Worm (Caenorhabditis elegans) whole organism, L3 larva: ENCODE measurements around the gene nspb-1.

Experiments
- R02D3.7 ChIP-seq: fragments of 150-350 bp; optimal IDR thresholded peaks from 2 replicates; lab custom pipeline; 2014; ENCODE audit warnings: missing biosample characterization, missing genetic modification characterization
- ZK546.5 ChIP-seq: sonication (generic microtip); optimal IDR thresholded peaks from 2 replicates; lab custom pipeline; 2017; ENCODE audit warnings: missing biosample characterization, missing genetic modification characterization
- aly-2 ChIP-seq: fragments of 150-350 bp; optimal IDR thresholded peaks from 2 replicates; lab custom pipeline; 2014; ENCODE audit warnings: missing biosample characterization, missing genetic modification characterization
- ceh-16 ChIP-seq: sonication (generic microtip); optimal IDR thresholded peaks from 2 replicates; lab custom pipeline; 2017; ENCODE audit warnings: missing biosample characterization, missing genetic modification characterization
- ceh-28 ChIP-seq: fragments of 150-350 bp; optimal IDR thresholded peaks from 2 replicates; lab custom pipeline; 2014; ENCODE audit warnings: missing biosample characterization, missing genetic modification reagents, missing genetic modification characterization
- ceh-9 ChIP-seq: sonication (generic microtip); optimal IDR thresholded peaks from 2 replicates; lab custom pipeline; 2018; ENCODE audit warnings: missing biosample characterization, missing genetic modification characterization
- daf-12 ChIP-seq: fragments of 150-350 bp; optimal IDR thresholded peaks from 2 replicates; lab custom pipeline; 2014; ENCODE audit warnings: missing biosample characterization, missing genetic modification reagents, missing genetic modification characterization
- egl-5 ChIP-seq: fragments of 150-350 bp; optimal IDR thresholded peaks from 2 replicates; lab custom pipeline; 2017; ENCODE audit warnings: missing biosample characterization, missing genetic modification reagents, missing genetic modification characterization, inconsistent platforms
- elt-2 ChIP-seq: sonication (generic microtip); optimal IDR thresholded peaks from 2 replicates; lab custom pipeline; 2016; ENCODE audit warnings: missing genetic modification reagents, mild to moderate bottlenecking, missing genetic modification characterization, missing compliant biosample characterization
- fkh-2 ChIP-seq: fragments of 150-350 bp; optimal IDR thresholded peaks from 2 replicates; lab custom pipeline; 2014; ENCODE audit warnings: missing biosample characterization, missing genetic modification reagents, missing genetic modification characterization
- fos-1 ChIP-seq: fragments of 150-350 bp; optimal IDR thresholded peaks from 2 replicates; lab custom pipeline; 2014; ENCODE audit warnings: missing biosample characterization, missing genetic modification characterization
- hmg-11 ChIP-seq: sonication (generic microtip); optimal IDR thresholded peaks from 2 replicates; lab custom pipeline; 2016; ENCODE audit warnings: missing genetic modification characterization, missing compliant biosample characterization
- jun-1 ChIP-seq: fragments of 150-350 bp; optimal IDR thresholded peaks from 2 replicates; lab custom pipeline; 2014; ENCODE audit warnings: missing biosample characterization, missing genetic modification reagents, missing genetic modification characterization
- lin-15B ChIP-seq: fragments of 150-350 bp; optimal IDR thresholded peaks from 2 replicates; lab custom pipeline; 2014; ENCODE audit warnings: missing biosample characterization, missing genetic modification characterization
- lin-39 ChIP-seq: fragments of 150-350 bp; optimal IDR thresholded peaks from 2 replicates; lab custom pipeline; 2018; ENCODE audit warnings: missing biosample characterization, missing genetic modification reagents, missing genetic modification characterization
- lsy-12 ChIP-seq: sonication (generic microtip); optimal IDR thresholded peaks from 2 replicates; lab custom pipeline; 2016; ENCODE audit warnings: mild to moderate bottlenecking, missing genetic modification characterization, missing compliant biosample characterization
- mdl-1 ChIP-seq: fragments of 150-350 bp; optimal IDR thresholded peaks from 2 replicates; lab custom pipeline; 2014; ENCODE audit warnings: missing biosample characterization, missing genetic modification characterization
- nfya-1 ChIP-seq: sonication (generic microtip); optimal IDR thresholded peaks from 2 replicates; lab custom pipeline; 2017; ENCODE audit warnings: missing genetic modification characterization, mild to moderate bottlenecking, missing compliant biosample characterization, antibody characterized with exemption, moderate library complexity; ENCODE audit not compliant: insufficient read depth
- nhr-11 ChIP-seq: fragments of 150-350 bp; optimal IDR thresholded peaks from 2 replicates; lab custom pipeline; 2014; ENCODE audit warnings: missing biosample characterization, missing genetic modification characterization
- nhr-23 ChIP-seq: fragments of 150-350 bp; optimal IDR thresholded peaks from 2 replicates; lab custom pipeline; 2014; ENCODE audit warnings: missing biosample characterization, missing genetic modification reagents, missing genetic modification characterization
- nhr-25 ChIP-seq: sonication (generic microtip); optimal IDR thresholded peaks from 2 replicates; lab custom pipeline; 2017; ENCODE audit warnings: missing biosample characterization, missing genetic modification characterization
- nhr-43 ChIP-seq: sonication (generic microtip); optimal IDR thresholded peaks from 2 replicates; lab custom pipeline; 2016; ENCODE audit warnings: mild to moderate bottlenecking, missing genetic modification characterization, missing compliant biosample characterization; ENCODE audit not compliant: poor library complexity, severe bottlenecking
- nhr-76 ChIP-seq: fragments of 150-350 bp; sonication (generic microtip); optimal IDR thresholded peaks from 5 replicates; lab custom pipeline; 2014; ENCODE audit warnings: missing biosample characterization, missing genetic modification characterization
- nhr-77 ChIP-seq: fragments of 150-350 bp; optimal IDR thresholded peaks from 2 replicates; lab custom pipeline; 2014; ENCODE audit warnings: missing biosample characterization, missing genetic modification characterization
- pha-4 ChIP-seq: fragments of 150-350 bp; optimal IDR thresholded peaks from 2 replicates; lab custom pipeline; 2014; ENCODE audit warnings: missing biosample characterization, missing genetic modification reagents, missing genetic modification characterization
- pqm-1 ChIP-seq: fragments of 150-350 bp; optimal IDR thresholded peaks from 2 replicates; lab custom pipeline; 2017; ENCODE audit warnings: missing biosample characterization, missing genetic modification characterization, inconsistent platforms
- sea-2 ChIP-seq: fragments of 150-350 bp; sonication (generic microtip); optimal IDR thresholded peaks from 4 replicates; lab custom pipeline; 2014; ENCODE audit warnings: missing biosample characterization, missing genetic modification reagents, missing genetic modification characterization
- skn-1 ChIP-seq: fragments of 150-350 bp; optimal IDR thresholded peaks from 2 replicates; lab custom pipeline; 2014; ENCODE audit warnings: missing biosample characterization, missing genetic modification characterization
- snpc-4 ChIP-seq: fragments of 150-350 bp; optimal IDR thresholded peaks from 2 replicates; lab custom pipeline; 2014; ENCODE audit warnings: missing biosample characterization, missing genetic modification characterization
- zag-1 ChIP-seq: fragments of 150-350 bp; optimal IDR thresholded peaks from 2 replicates; lab custom pipeline; 2014; ENCODE audit warnings: missing biosample characterization, missing genetic modification characterization
- ztf-11 ChIP-seq: fragments of 150-350 bp; optimal IDR thresholded peaks from 2 replicates; lab custom pipeline; 2014; ENCODE audit warnings: missing biosample characterization, missing genetic modification characterization

Gene nspb-1

DNA sequence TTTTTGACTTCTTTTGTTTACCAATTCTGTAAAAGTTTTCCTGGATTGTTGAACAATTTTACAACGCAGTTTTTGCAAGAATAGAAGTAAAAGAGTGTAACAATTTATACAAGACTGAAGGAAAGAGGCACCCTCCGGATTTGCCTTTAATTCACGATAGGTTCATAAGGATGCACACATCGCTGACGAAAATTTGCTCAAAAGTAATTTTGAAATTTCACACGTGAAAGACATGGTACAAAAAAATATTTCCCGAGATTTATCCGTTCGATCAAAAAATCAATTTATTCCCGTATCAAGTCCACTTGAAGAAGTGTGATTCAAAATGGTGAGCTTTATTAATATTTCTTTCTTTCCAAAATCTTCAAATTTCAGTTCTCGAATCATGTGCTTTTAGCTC, 13.0 kb downstream of the nspb-1 start, which contains the start of gene C43G2.3:
Gene C43G2.3 (plus strand): TSS at position 301 of the 400 bp plus-strand sequence.
- TF ChIP-seq fkh-2 = no peak
- TF ChIP-seq nhr-76 = no peak
- TF ChIP-seq aly-2 = no peak
- no peak for TF ChIP-seq ZK546.5
- no peak for TF ChIP-seq ztf-11 (tag; lab: Kevin White, UChicago)
- TF ChIP-seq pha-4 (tag; lab: Kevin White, UChicago) = no peak
- TF ChIP-seq lin-39 (tag; lab: Kevin White, UChicago) = no peak
- no peak for TF ChIP-seq sea-2 (GFP tag; lab: Kevin White, UChicago)
- TF ChIP-seq, all 47 proteins: peak for 0

DNA sequence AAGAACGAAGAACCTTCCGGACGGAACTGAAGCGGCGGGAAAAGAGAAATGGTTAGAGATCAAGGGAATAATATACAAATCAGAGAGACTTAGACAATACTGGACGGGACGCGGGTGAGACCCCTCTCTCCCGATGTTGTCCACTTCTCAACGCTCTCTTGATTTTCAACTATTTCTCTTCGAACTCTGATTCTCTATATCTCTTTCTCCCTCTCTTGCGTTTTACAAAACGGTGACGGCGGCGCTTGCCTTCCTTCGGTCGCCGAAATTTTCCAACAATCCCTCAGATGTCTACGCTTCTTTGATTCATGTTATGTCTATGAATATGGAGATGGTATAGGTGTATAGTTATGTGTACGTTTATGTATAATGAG, 14.2 kb downstream of the nspb-1 start:
- TF ChIP-seq nhr-43 (tag; lab: Kevin White, UChicago) (peak; percentile 43), fkh-2 (no peak), nhr-23 (tag; lab: Kevin White, UChicago) (peak; percentile 76), jun-1 (tag; lab: Kevin White, UChicago) (peak; percentile 17), lsy-12 (tag; lab: Kevin White, UChicago) (peak; percentile 11), nhr-76 (no peak), nfya-1 (tag; lab: Kevin White, UChicago) (peak; percentile 59), pqm-1 (tag; lab: Kevin White, UChicago) (peak; percentile 50), ztf-11 (tag; lab: Kevin White, UChicago) (no peak), hmg-11 (peak; percentile 58), daf-12 (tag; lab: Kevin White, UChicago) (no peak), pha-4 (tag; lab: Kevin White, UChicago) (peak; percentile 80), egl-5 (tag; lab: Kevin White, UChicago) (no peak), elt-2 (tag; lab: Kevin White, UChicago) (peak; percentile 53), lin-15B (tag; lab: Kevin White, UChicago) (peak; percentile 30), lin-39 (tag; lab: Kevin White, UChicago) (no peak), R02D3.7 (tag; lab: Kevin White, UChicago) (peak; percentile 12), nhr-25 (tag; lab: Kevin White, UChicago) (peak; percentile 81), ceh-28 (tag; lab: Kevin White, UChicago) (peak; percentile 3)

DNA sequence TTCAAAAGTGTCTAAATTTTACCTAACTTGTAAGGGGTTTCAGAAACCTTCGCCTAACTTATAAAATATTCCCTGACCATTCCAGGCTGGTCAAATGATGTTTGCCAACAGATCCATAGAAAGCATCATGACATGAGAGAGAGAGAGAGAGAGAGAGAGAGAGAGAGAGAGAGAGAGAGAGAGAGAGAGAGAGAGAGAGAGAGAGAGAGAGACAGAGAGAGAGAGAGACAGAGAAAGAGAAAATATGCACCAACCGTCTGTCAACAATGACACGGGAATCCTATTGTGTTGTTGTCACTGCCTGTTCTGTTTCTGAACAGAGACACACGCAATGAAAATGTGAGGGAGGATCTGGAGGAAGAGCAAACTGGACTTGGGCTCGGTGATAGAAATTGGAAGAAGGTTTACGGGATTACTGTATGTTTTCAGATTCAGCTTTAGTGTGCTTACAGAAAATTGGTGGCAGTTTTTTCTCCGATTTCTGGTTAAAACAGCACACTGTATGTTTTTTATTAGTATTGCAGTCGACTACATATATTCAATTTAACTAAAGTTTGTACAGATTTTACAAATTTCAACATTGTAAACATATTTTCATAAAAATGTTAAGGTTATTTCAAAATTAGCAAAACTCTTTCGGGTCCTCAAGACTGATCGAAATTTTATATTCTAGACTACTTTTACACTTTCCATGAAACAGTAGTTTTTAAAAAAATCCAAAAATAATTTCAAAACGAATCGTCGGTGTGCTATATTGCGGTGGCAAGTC, 14.8 kb downstream of the nspb-1 start:
- no peak for TF ChIP-seq R02D3.7 (tag; lab: Kevin White, UChicago)
- TF ChIP-seq pha-4 (tag; lab: Kevin White, UChicago) = peak; percentile 74
- TF ChIP-seq, all 47 proteins: peak for 1

DNA sequence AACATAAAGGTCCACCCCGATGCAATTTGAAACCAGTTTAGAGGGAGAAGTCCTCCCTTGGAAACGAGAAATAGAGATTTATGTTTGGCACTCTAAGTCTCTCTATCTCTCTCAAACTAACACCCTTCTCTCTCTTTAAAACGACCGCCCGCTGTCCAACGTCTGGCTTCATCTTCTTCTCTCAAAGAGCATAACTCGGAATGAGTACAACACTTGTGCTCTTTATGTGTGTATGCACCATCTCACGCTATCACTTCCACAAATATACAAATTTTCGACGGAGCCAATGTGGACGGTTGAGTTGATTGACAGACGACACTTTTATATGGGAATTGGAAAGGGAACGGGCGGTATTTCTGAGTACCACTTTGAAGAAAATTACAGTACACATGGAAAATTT, 16.6 kb downstream of the nspb-1 start:
- TF ChIP-seq zag-1 (no peak), elt-2 (tag; lab: Kevin White, UChicago) (peak; percentile 44), lin-39 (tag; lab: Kevin White, UChicago) (peak; percentile 8), fkh-2 (no peak), egl-5 (tag; lab: Kevin White, UChicago) (no peak), pqm-1 (tag; lab: Kevin White, UChicago) (peak; percentile 38), nhr-11 (tag; lab: Kevin White, UChicago) (no peak), nfya-1 (tag; lab: Kevin White, UChicago) (peak; percentile 0), hmg-11 (peak; percentile 26), snpc-4 (tag; lab: Kevin White, UChicago) (no peak)

DNA sequence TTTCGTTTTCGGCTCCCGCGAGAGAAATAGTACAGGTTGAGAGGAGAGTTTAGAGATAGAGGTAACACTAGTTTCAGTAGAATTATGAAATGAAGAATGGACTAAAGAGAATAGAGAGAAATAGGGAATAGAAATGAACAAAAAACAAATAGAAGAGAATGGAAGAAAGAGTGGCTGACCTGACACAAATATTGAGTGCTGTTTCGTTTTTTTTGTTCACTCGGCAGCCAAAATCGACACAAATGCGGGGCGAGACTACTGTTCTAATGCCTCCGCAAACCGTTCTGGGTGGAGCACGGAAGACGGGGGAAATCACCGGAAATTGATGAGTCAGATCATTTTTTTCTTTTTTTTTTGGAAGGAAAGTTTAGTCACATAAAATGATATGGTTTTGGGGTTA, 18.3 kb downstream of the nspb-1 start:
- no peak for TF ChIP-seq mdl-1
- TF ChIP-seq skn-1 (tag; lab: Kevin White, UChicago) = no peak
- peak; percentile 59 for TF ChIP-seq pha-4 (tag; lab: Kevin White, UChicago)
- TF ChIP-seq ceh-9 (tag; lab: Kevin White, UChicago) = no peak

DNA sequence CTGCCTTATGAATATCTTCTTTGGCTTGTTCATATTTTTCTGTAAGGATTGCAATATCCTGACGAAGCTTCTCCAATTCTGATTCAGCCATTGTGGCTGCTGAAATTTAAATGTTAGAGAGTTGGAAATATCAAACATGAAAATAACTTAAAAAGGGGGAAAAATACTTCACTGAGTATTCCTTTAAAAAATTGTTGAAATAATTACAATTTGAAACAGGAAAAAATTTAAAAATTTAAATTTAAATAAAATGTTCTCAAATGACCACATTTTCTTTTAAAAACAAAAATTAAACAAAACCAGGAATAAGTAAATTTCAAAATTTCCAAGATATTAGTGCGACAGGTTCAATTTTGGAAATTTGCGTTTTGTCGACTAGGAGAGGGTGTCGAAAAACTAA, 18.7 kb downstream of the nspb-1 start, which contains the start of gene bicd-1:
Gene bicd-1 (minus strand): TSS at position 101 of the 400 bp plus-strand sequence.
- TF ChIP-seq pha-4 (tag; lab: Kevin White, UChicago) (no peak), nhr-11 (tag; lab: Kevin White, UChicago) (no peak), nhr-77 (tag; lab: Kevin White, UChicago) (no peak), ceh-16 (tag; lab: Kevin White, UChicago) (no peak), daf-12 (tag; lab: Kevin White, UChicago) (no peak), ceh-28 (tag; lab: Kevin White, UChicago) (no peak), nhr-25 (tag; lab: Kevin White, UChicago) (no peak), fos-1 (no peak)
